Fruit fly (Drosophila melanogaster): ENCODE data around the gene Flad1.

DNA sequence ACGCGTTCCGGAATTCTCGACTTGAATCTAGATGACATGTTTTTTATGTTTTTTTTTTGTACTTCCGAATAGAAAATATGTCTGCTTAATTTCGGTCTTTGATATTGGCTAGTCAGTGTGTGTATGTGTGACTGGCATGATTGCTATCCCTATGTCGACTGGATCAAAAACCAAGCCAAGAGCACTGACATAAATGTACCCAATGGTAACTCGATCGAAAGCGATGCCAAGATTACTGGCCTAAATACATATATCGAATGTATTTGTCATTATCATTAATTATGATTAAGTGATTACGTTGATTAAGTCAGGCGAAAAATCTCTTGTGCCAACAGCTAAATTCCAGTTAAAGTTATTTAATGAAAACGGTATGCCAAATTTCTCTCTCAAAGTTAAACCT lies 45.7 kb downstream of the Flad1 start, which contains the start of gene CG4661:
- TF ChIP-seq br (GFP tag; optimal IDR thresholded peaks at IDR 0.05) (no peak), Hnf4 (GFP tag; optimal IDR thresholded peaks at IDR 0.05) (no peak), Myc (optimal IDR thresholded peaks at IDR 0.05) (no peak), Hr78 (GFP tag; optimal IDR thresholded peaks at IDR 0.05) (no peak), ey (GFP tag; optimal IDR thresholded peaks at IDR 0.05) (no peak), h (GFP tag; optimal IDR thresholded peaks at IDR 0.05) (no peak)
